Fruit fly (Drosophila melanogaster): Measurements from ENCODE around the gene CG12170.

The CG12170 gene

DNA sequence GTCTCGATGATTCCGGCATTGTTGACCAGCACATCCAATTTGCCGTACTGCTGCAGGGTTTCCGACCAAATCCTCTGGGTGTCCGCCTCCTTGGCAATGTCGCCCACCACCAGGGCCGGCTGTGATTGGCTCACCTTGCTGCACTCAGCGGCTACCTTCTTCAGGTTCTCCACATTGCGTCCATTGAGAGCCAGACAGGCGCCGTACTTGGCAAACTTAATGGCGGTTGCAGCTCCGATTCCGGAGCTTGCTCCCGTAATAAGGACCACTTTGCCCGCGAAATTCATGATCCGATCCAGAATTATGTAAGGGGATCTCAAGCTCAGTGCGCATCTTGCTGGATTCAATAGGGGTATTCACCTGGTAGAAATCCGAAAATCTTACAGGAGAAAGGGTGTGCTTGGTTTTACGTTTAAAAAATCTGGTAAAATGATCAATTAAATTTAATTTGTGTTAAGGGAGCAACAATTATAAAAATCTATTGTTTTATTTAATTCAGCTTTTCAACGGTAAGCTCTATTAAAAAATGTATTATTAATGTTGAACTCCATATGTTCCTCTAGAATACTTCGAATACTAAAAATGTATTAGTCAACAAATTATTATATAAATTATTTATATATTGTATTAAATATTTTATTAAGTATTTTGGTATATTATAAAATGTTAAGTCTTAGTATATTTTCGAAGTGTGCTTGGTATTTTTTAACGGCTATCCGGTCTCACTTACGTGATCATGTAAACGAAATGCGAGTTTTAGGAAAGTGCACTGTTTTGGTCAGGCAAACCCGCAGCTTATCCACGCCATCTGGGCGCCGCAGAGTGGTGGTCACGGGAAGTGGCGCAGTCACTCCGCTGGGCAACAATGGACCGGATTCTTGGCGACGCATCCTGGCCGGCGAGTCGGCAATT lies at the start of gene CG12170, which contains the start of gene CG31548 (continued):
- TF ChIP-seq Abd-B (GFP tag; optimal IDR thresholded peaks at IDR 0.05): no peak
- TF ChIP-seq pzg (GFP tag; optimal IDR thresholded peaks at IDR 0.05): peak; percentile 15
- no peak for TF ChIP-seq CG2129 (GFP tag; IDR thresholded peaks at IDR 0.05; ENCODE audit: partially characterized antibody)
- TF ChIP-seq zfh2 (GFP tag; optimal IDR thresholded peaks at IDR 0.05): no peak
- TF ChIP-seq HmgD (GFP tag; optimal IDR thresholded peaks at IDR 0.05): no peak
- no peak for TF ChIP-seq vnd (GFP tag; IDR thresholded peaks at IDR 0.05; ENCODE audit: partially characterized antibody)
- TF ChIP-seq CG12769 (tag; optimal IDR thresholded peaks at IDR 0.05): no peak
- TF ChIP-seq hth (optimal IDR thresholded peaks at IDR 0.05): no peak
- TF ChIP-seq Doc3 (GFP tag; IDR thresholded peaks at IDR 0.05; ENCODE audit: partially characterized antibody): no peak
- TF ChIP-seq CG9215 (GFP tag; IDR thresholded peaks at IDR 0.05): no peak
- no peak for TF ChIP-seq CG11398 (GFP tag; optimal IDR thresholded peaks at IDR 0.05)
- TF ChIP-seq CG34422 (GFP tag; IDR thresholded peaks at IDR 0.05): 0 out of 3 replicates have a peak, but pooled peaks have one; percentile 16
- TF ChIP-seq CG4360 (GFP tag; IDR thresholded peaks at IDR 0.05): no peak
- peak; percentile 62 for TF ChIP-seq CG13775 (GFP tag; optimal IDR thresholded peaks at IDR 0.05)
- peak; percentile 56 for TF ChIP-seq CG12659 (GFP tag; optimal IDR thresholded peaks at IDR 0.05)
- TF ChIP-seq CG7928 (GFP tag; optimal IDR thresholded peaks at IDR 0.05): no peak
- peak; percentile 68 for TF ChIP-seq CG31441 (GFP tag; IDR thresholded peaks at IDR 0.05)
- TF ChIP-seq CG11247 (GFP tag; IDR thresholded peaks at IDR 0.05): no peak
- peak; percentile 36; the same call in 1 of the 2 replicates for TF ChIP-seq CG5953 (GFP tag; IDR thresholded peaks at IDR 0.05)
- no peak for TF ChIP-seq CG12104 (GFP tag; optimal IDR thresholded peaks at IDR 0.05)
- peak; percentile 42 for TF ChIP-seq her (GFP tag; optimal IDR thresholded peaks at IDR 0.05)
- TF ChIP-seq CG30020 (tag; optimal IDR thresholded peaks at IDR 0.05): peak; percentile 64
- no peak for TF ChIP-seq gcm2 (GFP tag; optimal IDR thresholded peaks at IDR 0.05)
- TF ChIP-seq MESR4 (GFP tag; optimal IDR thresholded peaks at IDR 0.05): peak; percentile 94
- no peak for TF ChIP-seq seq (GFP tag; IDR thresholded peaks at IDR 0.05)
- no peak for TF ChIP-seq onecut (GFP tag; IDR thresholded peaks at IDR 0.05)
- no peak for TF ChIP-seq Optix (GFP tag; IDR thresholded peaks at IDR 0.05)
- no peak for TF ChIP-seq CG6254 (GFP tag; optimal IDR thresholded peaks at IDR 0.05)
- no peak for TF ChIP-seq CG12219 (GFP tag; optimal IDR thresholded peaks at IDR 0.05)
- TF ChIP-seq bowl (GFP tag; IDR thresholded peaks at IDR 0.05): no peak
- TF ChIP-seq ac (GFP tag; optimal IDR thresholded peaks at IDR 0.05): no peak
- TF ChIP-seq ranshi (GFP tag; IDR thresholded peaks at IDR 0.05): peak; percentile 33; the same call in 1 of the 2 replicates
- no peak for TF ChIP-seq ham (GFP tag; IDR thresholded peaks at IDR 0.05)
- no peak for TF ChIP-seq z (GFP tag; IDR thresholded peaks at IDR 0.05)
- peak; percentile 15 for TF ChIP-seq zen (tag; optimal IDR thresholded peaks at IDR 0.05)
- peak; percentile 62 for TF ChIP-seq CG2120 (GFP tag; optimal IDR thresholded peaks at IDR 0.05)
- no peak for TF ChIP-seq Stat92E (GFP tag; optimal IDR thresholded peaks at IDR 0.05)
- no peak for TF ChIP-seq caup (GFP tag; optimal IDR thresholded peaks at IDR 0.05; ENCODE audit: severe bottlenecking)
- no peak for TF ChIP-seq Ssrp (tag; optimal IDR thresholded peaks at IDR 0.05)
- TF ChIP-seq Dip3 (GFP tag; optimal IDR thresholded peaks at IDR 0.05): no peak
- no peak for TF ChIP-seq NK7.1 (GFP tag; optimal IDR thresholded peaks at IDR 0.05)
- TF ChIP-seq gcm (GFP tag; optimal IDR thresholded peaks at IDR 0.05): peak; percentile 50
- TF ChIP-seq CG18476 (GFP tag; optimal IDR thresholded peaks at IDR 0.05): peak; percentile 34
- TF ChIP-seq CG6791 (GFP tag; IDR thresholded peaks at IDR 0.05; ENCODE audit: partially characterized antibody): no peak
- TF ChIP-seq CG16813 (GFP tag; IDR thresholded peaks at IDR 0.05; ENCODE audit: partially characterized antibody): no peak
- no peak for TF ChIP-seq CG6813 (GFP tag; optimal IDR thresholded peaks at IDR 0.05)
- no peak for TF ChIP-seq Oaz (GFP tag; IDR thresholded peaks at IDR 0.05)
- peak; percentile 50 for TF ChIP-seq esg (GFP tag; conservative IDR thresholded peaks at IDR 0.05)
